Fruit fly (Drosophila melanogaster) whole organism, embryonic: ENCODE results near the gene Tnpo-SR.
A peak's percentile ranks its signal among the peaks of the same experiment; 100 is the strongest.

Experiments
- CG10321 ChIP-seq: fragments of 200-800 bp; sonication (Bioruptor generic); IDR thresholded peaks from 2 replicates; pipeline ENCODE4 v1.3.6; 2022; ENCODE audit warnings: missing biosample characterization, missing genetic modification characterization
- CG12391 ChIP-seq: fragments of 200-800 bp; sonication (Bioruptor generic); optimal IDR thresholded peaks from 3 replicates; lab custom pipeline; 2018; ENCODE audit warnings: missing biosample characterization, mild to moderate bottlenecking, missing genetic modification characterization, moderate library complexity
- CG12659 ChIP-seq: fragments of 200-800 bp; sonication (Bioruptor generic); optimal IDR thresholded peaks from 3 replicates; lab custom pipeline; 2017; ENCODE audit warnings: mild to moderate bottlenecking, missing biosample characterization, missing genetic modification reagents, missing genetic modification characterization
- CG15514 ChIP-seq: fragments of 200-800 bp; sonication (Bioruptor generic); optimal IDR thresholded peaks from 3 replicates; lab custom pipeline; 2017; ENCODE audit warnings: missing biosample characterization, missing genetic modification characterization, mild to moderate bottlenecking, moderate library complexity, missing genetic modification reagents
- CG1602 ChIP-seq: fragments of 200-800 bp; sonication (Bioruptor generic); optimal IDR thresholded peaks from 3 replicates; lab custom pipeline; 2016; ENCODE audit warnings: missing biosample characterization, missing genetic modification characterization
- CG16813 ChIP-seq: fragments of 200-800 bp; sonication (Bioruptor generic); IDR thresholded peaks from 3 replicates; pipeline ENCODE4 v1.3.6; 2022; ENCODE audit warnings: missing biosample characterization, missing genetic modification characterization; ENCODE audit not compliant: partially characterized antibody
- CG32772 ChIP-seq: fragments of 200-800 bp; sonication (Bioruptor generic); IDR thresholded peaks from 2 replicates; pipeline ENCODE4 v1.3.6; 2022; ENCODE audit warnings: missing biosample characterization, missing genetic modification characterization
- CG3281 ChIP-seq: fragments of 200-800 bp; sonication (Bioruptor generic); optimal IDR thresholded peaks from 3 replicates; lab custom pipeline; 2017; ENCODE audit warnings: missing biosample characterization, mild to moderate bottlenecking, missing genetic modification characterization
- CG43689 ChIP-seq: fragments of 200-800 bp; sonication (Bioruptor generic); IDR thresholded peaks from 2 replicates; pipeline ENCODE4 v1.3.6; 2022; ENCODE audit warnings: missing biosample characterization, missing genetic modification characterization
- CG4424 ChIP-seq: fragments of 200-800 bp; sonication (Bioruptor generic); optimal IDR thresholded peaks from 3 replicates; lab custom pipeline; 2016; ENCODE audit warnings: missing biosample characterization, missing genetic modification characterization
- CG4707 ChIP-seq: fragments of 200-800 bp; sonication (Bioruptor generic); optimal IDR thresholded peaks from 2 replicates; lab custom pipeline; 2018; ENCODE audit warnings: missing biosample characterization, mild to moderate bottlenecking, missing genetic modification characterization, moderate library complexity
- CG6654 ChIP-seq: fragments of 200-800 bp; sonication (Bioruptor generic); optimal IDR thresholded peaks from 2 replicates; lab custom pipeline; 2017; ENCODE audit warnings: missing biosample characterization, mild to moderate bottlenecking, missing genetic modification characterization
- CG6791 ChIP-seq: fragments of 200-800 bp; sonication (Bioruptor generic); IDR thresholded peaks from 3 replicates; pipeline ENCODE4 v1.3.6; 2022; ENCODE audit warnings: missing biosample characterization, missing genetic modification characterization; ENCODE audit not compliant: partially characterized antibody
- CG7963 ChIP-seq: fragments of 200-800 bp; sonication (Bioruptor generic); IDR thresholded peaks from 3 replicates; pipeline ENCODE4 v1.3.6; 2022; ENCODE audit warnings: missing biosample characterization, missing genetic modification characterization; ENCODE audit not compliant: partially characterized antibody
- CG9609 ChIP-seq: fragments of 200-800 bp; sonication (Bioruptor generic); optimal IDR thresholded peaks from 3 replicates; lab custom pipeline; 2016; ENCODE audit warnings: missing biosample characterization, missing genetic modification characterization
- CG9876 ChIP-seq: fragments of 200-800 bp; sonication (Bioruptor generic); optimal IDR thresholded peaks from 2 replicates; lab custom pipeline; 2016; ENCODE audit warnings: missing biosample characterization, missing genetic modification characterization
- CrebB ChIP-seq: fragments of 200-800 bp; sonication (Bioruptor generic); optimal IDR thresholded peaks from 3 replicates; lab custom pipeline; 2018; ENCODE audit warnings: missing biosample characterization, mild to moderate bottlenecking, missing genetic modification characterization
- Dfd ChIP-seq, 2 experiments: fragments of >200 bp; optimal IDR thresholded peaks; 2 replicates each; lab custom pipeline; 2017; ENCODE audit warnings: missing biosample characterization in 2 of 2, missing genetic modification characterization in 2 of 2
- ERR ChIP-seq: fragments of 200-800 bp; sonication (Bioruptor generic); optimal IDR thresholded peaks from 2 replicates; lab custom pipeline; 2016; ENCODE audit warnings: missing biosample characterization, missing genetic modification characterization
- Fer3 ChIP-seq: fragments of 200-800 bp; sonication (Bioruptor generic); optimal IDR thresholded peaks from 2 replicates; lab custom pipeline; 2018; ENCODE audit warnings: missing biosample characterization, mild to moderate bottlenecking, missing genetic modification characterization, moderate library complexity
- HLHmδ ChIP-seq: fragments of 200-800 bp; sonication (Bioruptor generic); optimal IDR thresholded peaks from 2 replicates; lab custom pipeline; 2018; ENCODE audit warnings: missing biosample characterization, mild to moderate bottlenecking, missing genetic modification characterization, moderate library complexity
- Hmx ChIP-seq: fragments of 200-800 bp; sonication (Bioruptor generic); optimal IDR thresholded peaks from 2 replicates; lab custom pipeline; 2016; ENCODE audit warnings: missing biosample characterization, missing genetic modification characterization
- Optix ChIP-seq: fragments of 200-800 bp; sonication (Bioruptor generic); IDR thresholded peaks from 3 replicates; pipeline ENCODE4 v1.3.6; 2022; ENCODE audit warnings: missing biosample characterization, missing genetic modification characterization
- Ravus ChIP-seq: fragments of 200-800 bp; sonication (Bioruptor generic); IDR thresholded peaks from 2 replicates; pipeline ENCODE4 v1.3.6; 2022; ENCODE audit warnings: missing biosample characterization, missing genetic modification characterization
- ase ChIP-seq: fragments of 200-800 bp; sonication (Bioruptor generic); IDR thresholded peaks from 3 replicates; pipeline ENCODE4 v1.3.6; 2022; ENCODE audit warnings: missing biosample characterization, missing genetic modification characterization
- bcd ChIP-seq: fragments of 200-800 bp; sonication (Bioruptor generic); optimal IDR thresholded peaks from 2 replicates; lab custom pipeline; 2017; ENCODE audit warnings: missing biosample characterization, mild to moderate bottlenecking, missing genetic modification characterization
- cg ChIP-seq: fragments of 200-800 bp; sonication (Bioruptor generic); optimal IDR thresholded peaks from 3 replicates; lab custom pipeline; 2019; ENCODE audit warnings: missing biosample characterization, mild to moderate bottlenecking, missing genetic modification characterization, moderate library complexity
- corto ChIP-seq: fragments of 200-800 bp; sonication (Bioruptor generic); optimal IDR thresholded peaks from 2 replicates; lab custom pipeline; 2016; ENCODE audit warnings: missing biosample characterization, mild to moderate bottlenecking, missing genetic modification characterization, moderate library complexity
- dan ChIP-seq: fragments of 200-800 bp; sonication (Bioruptor generic); IDR thresholded peaks from 2 replicates; pipeline ENCODE4 v1.3.6; 2022; ENCODE audit warnings: missing biosample characterization, missing genetic modification characterization
- danr ChIP-seq: fragments of 200-800 bp; sonication (Bioruptor generic); IDR thresholded peaks from 2 replicates; pipeline ENCODE4 v1.3.6; 2022; ENCODE audit warnings: missing biosample characterization, missing genetic modification characterization
- disco-r ChIP-seq: fragments of 200-800 bp; sonication (Bioruptor generic); optimal IDR thresholded peaks from 2 replicates; lab custom pipeline; 2016; ENCODE audit warnings: missing biosample characterization, missing genetic modification characterization
- dm ChIP-seq: fragments of 200-800 bp; sonication (Bioruptor generic); optimal IDR thresholded peaks from 3 replicates; lab custom pipeline; 2016; ENCODE audit warnings: missing biosample characterization, missing genetic modification characterization
- dmrt99B ChIP-seq: fragments of 200-800 bp; sonication (Bioruptor generic); optimal IDR thresholded peaks from 2 replicates; lab custom pipeline; 2018; ENCODE audit warnings: missing biosample characterization, mild to moderate bottlenecking, missing genetic modification characterization, moderate library complexity
- emc ChIP-seq: fragments of 200-800 bp; sonication (Bioruptor generic); optimal IDR thresholded peaks from 2 replicates; lab custom pipeline; 2016; ENCODE audit warnings: missing biosample characterization, missing genetic modification characterization
- en ChIP-seq: fragments of 200-800 bp; sonication (Bioruptor generic); optimal IDR thresholded peaks from 2 replicates; lab custom pipeline; 2016; ENCODE audit warnings: missing biosample characterization, missing genetic modification characterization
- fd102C ChIP-seq: fragments of 200-800 bp; sonication (Bioruptor generic); optimal IDR thresholded peaks from 2 replicates; lab custom pipeline; 2018; ENCODE audit warnings: missing biosample characterization, mild to moderate bottlenecking, missing genetic modification characterization, moderate library complexity
- gt ChIP-seq: fragments of 200-800 bp; sonication (Bioruptor generic); IDR thresholded peaks from 2 replicates; pipeline ENCODE4 v1.3.6; 2022; ENCODE audit warnings: missing biosample characterization, missing genetic modification characterization
- inv ChIP-seq: fragments of 200-800 bp; sonication (Bioruptor generic); IDR thresholded peaks from 2 replicates; pipeline ENCODE4 v1.3.6; 2022; ENCODE audit warnings: missing biosample characterization, missing genetic modification characterization; ENCODE audit not compliant: partially characterized antibody
- jigr1 ChIP-seq: fragments of 200-800 bp; sonication (Bioruptor generic); IDR thresholded peaks from 3 replicates; pipeline ENCODE4 v1.3.6; 2022; ENCODE audit warnings: missing biosample characterization, missing genetic modification characterization
- kah ChIP-seq: fragments of 200-800 bp; sonication (Bioruptor generic); optimal IDR thresholded peaks from 2 replicates; lab custom pipeline; 2018; ENCODE audit warnings: missing biosample characterization, mild to moderate bottlenecking, missing genetic modification characterization
- lilli ChIP-seq: fragments of 200-800 bp; sonication (Bioruptor generic); optimal IDR thresholded peaks from 3 replicates; lab custom pipeline; 2016; ENCODE audit warnings: missing biosample characterization, missing genetic modification characterization
- nerfin-1 ChIP-seq: fragments of 200-800 bp; sonication (Bioruptor generic); optimal IDR thresholded peaks from 3 replicates; lab custom pipeline; 2019; ENCODE audit warnings: missing biosample characterization, mild to moderate bottlenecking, missing genetic modification characterization, moderate library complexity
- pum ChIP-seq: fragments of 200-800 bp; sonication (Bioruptor generic); optimal IDR thresholded peaks from 2 replicates; lab custom pipeline; 2016; ENCODE audit warnings: missing biosample characterization, missing genetic modification characterization
- pzg ChIP-seq: fragments of 200-800 bp; sonication (Bioruptor generic); optimal IDR thresholded peaks from 3 replicates; lab custom pipeline; 2018; ENCODE audit warnings: missing biosample characterization, mild to moderate bottlenecking, missing genetic modification characterization, moderate library complexity
- sd ChIP-seq: fragments of 200-800 bp; sonication (Bioruptor generic); optimal IDR thresholded peaks from 3 replicates; lab custom pipeline; 2018; ENCODE audit warnings: missing biosample characterization, mild to moderate bottlenecking, missing genetic modification characterization, moderate library complexity
- sob ChIP-seq: fragments of 200-800 bp; sonication (Bioruptor generic); IDR thresholded peaks from 2 replicates; pipeline ENCODE4 v1.3.6; 2022; ENCODE audit warnings: missing biosample characterization, missing genetic modification characterization
- tin ChIP-seq: fragments of 200-800 bp; sonication (Bioruptor generic); optimal IDR thresholded peaks from 3 replicates; lab custom pipeline; 2016; ENCODE audit warnings: missing biosample characterization, missing genetic modification characterization
- tx ChIP-seq: fragments of 200-800 bp; sonication (Bioruptor generic); optimal IDR thresholded peaks from 2 replicates; lab custom pipeline; 2016; ENCODE audit warnings: missing biosample characterization, missing genetic modification characterization
- unpg ChIP-seq: fragments of 200-800 bp; sonication (Bioruptor generic); optimal IDR thresholded peaks from 3 replicates; lab custom pipeline; 2018; ENCODE audit warnings: missing biosample characterization, mild to moderate bottlenecking, missing genetic modification characterization, moderate library complexity

The Tnpo-SR gene

dm6 chr2L:2754437-2755322, 5.0 kb upstream of the Tnpo-SR start (continued):
- TF ChIP-seq dm (GFP tag; lab: Kevin White, UChicago) (peak; percentile 58), inv (GFP tag; lab: Robert Waterston, UW) (no peak), dan (no peak), CG9876 (peak; percentile 2), sd (tag; lab: Kevin White, UChicago) (peak; percentile 7), CG43689 (no peak), CG4424 (GFP tag; lab: Kevin White, UChicago) (peak; percentile 79), lilli (peak; percentile 79), Hmx (GFP tag; lab: Kevin White, UChicago) (peak; percentile 77), CG12391 (peak; percentile 86), danr (GFP tag; lab: Robert Waterston, UW) (no peak), kah (GFP tag; lab: Kevin White, UChicago) (peak; percentile 37), pum (GFP tag; lab: Kevin White, UChicago) (peak; percentile 61), CG7963 (GFP tag; lab: Robert Waterston, UW) (no peak), jigr1 (no peak), emc (GFP tag; lab: Kevin White, UChicago) (peak; percentile 62), CG4707 (peak; percentile 88), gt (GFP tag; lab: Robert Waterston, UW) (no peak), CG1602 (GFP tag; lab: Kevin White, UChicago) (peak; percentile 10), cg (no peak), nerfin-1 (tag; lab: Kevin White, UChicago) (peak; percentile 70), HLHmδ (GFP tag; lab: Kevin White, UChicago) (peak; percentile 82), Fer3 (tag; lab: Kevin White, UChicago) (peak; percentile 84), Ravus (GFP tag; lab: Robert Waterston, UW) (no peak), en (GFP tag; lab: Kevin White, UChicago) (peak; percentile 80), pzg (GFP tag; lab: Kevin White, UChicago) (no peak), CrebB (tag; lab: Kevin White, UChicago) (peak; percentile 79), dmrt99B (tag; lab: Kevin White, UChicago) (peak; percentile 86), bcd (GFP tag; lab: Kevin White, UChicago) (peak; percentile 83), CG6654 (GFP tag; lab: Kevin White, UChicago) (peak; percentile 53), CG9609 (GFP tag; lab: Kevin White, UChicago) (peak; percentile 70), ase (GFP tag; lab: Robert Waterston, UW) (no peak), unpg (GFP tag; lab: Kevin White, UChicago) (peak; percentile 78), ERR (GFP tag; lab: Kevin White, UChicago) (peak; percentile 0), CG10321 (no peak), tx (GFP tag; lab: Kevin White, UChicago) (peak; percentile 74), corto (GFP tag; lab: Kevin White, UChicago) (no peak), Dfd (GFP tag; optimal IDR thresholded peaks at IDR 0.05; lab: Kevin White, UChicago) (peak in 1 of 2 experiments; percentile 14), CG6791 (no peak), fd102C (GFP tag; lab: Kevin White, UChicago) (no peak), sob (GFP tag; lab: Robert Waterston, UW) (no peak), CG3281 (peak; percentile 92), CG16813 (GFP tag; lab: Robert Waterston, UW) (no peak), Optix (no peak), tin (GFP tag; lab: Kevin White, UChicago) (peak; percentile 42), CG32772 (GFP tag; lab: Robert Waterston, UW) (no peak), CG15514 (GFP tag; lab: Kevin White, UChicago) (peak; percentile 75), disco-r (GFP tag; lab: Kevin White, UChicago) (peak; percentile 74), CG12659 (GFP tag; lab: Kevin White, UChicago) (peak; percentile 84)
